Fruit fly (Drosophila melanogaster) whole organism, prepupa: ENCODE data around the gene CG7362.
A peak's percentile ranks its signal among the peaks of the same experiment; 100 is the strongest.

Experiments used
- CG6163 ChIP-seq: fragments of 200-800 bp; sonication (Bioruptor generic); IDR thresholded peaks from 3 replicates; pipeline ENCODE4 v1.3.6; 2022; ENCODE audit warnings: missing biosample characterization, missing genetic modification characterization
- Eip78C ChIP-seq: fragments of 200-800 bp; sonication (Bioruptor generic); peaks from one replicate; lab custom pipeline; 2016; ENCODE audit warnings: missing biosample characterization, missing genetic modification characterization
- Ets21C ChIP-seq: fragments of 200-800 bp; sonication (Bioruptor generic); optimal IDR thresholded peaks from 3 replicates; lab custom pipeline; 2016; ENCODE audit warnings: missing biosample characterization, missing genetic modification characterization
- fkh ChIP-seq: fragments of 200-800 bp; sonication (Bioruptor generic); optimal IDR thresholded peaks from 3 replicates; lab custom pipeline; 2017; ENCODE audit warnings: missing biosample characterization, mild to moderate bottlenecking, missing genetic modification characterization, moderate library complexity
- ss ChIP-seq, 2 experiments: fragments of 200-800 bp; sonication (Bioruptor generic); optimal IDR thresholded peaks; 2 replicates in 1 of 2; 3 replicates in 1 of 2; lab custom pipeline; 2017 to 2018; ENCODE audit warnings: mild to moderate bottlenecking in 2 of 2, missing biosample characterization in 2 of 2, missing genetic modification characterization in 2 of 2, moderate library complexity in 1 of 2
- vri ChIP-seq: fragments of 200-800 bp; sonication (Bioruptor generic); optimal IDR thresholded peaks from 3 replicates; lab custom pipeline; 2016; ENCODE audit warnings: missing biosample characterization, mild to moderate bottlenecking, missing genetic modification characterization

dm6 chr3R:14706860-14707259 lies 47.4 kb downstream of the CG7362 start:
- TF ChIP-seq CG6163 (GFP tag; lab: Robert Waterston, UW) = peak; percentile 84
- no peak for TF ChIP-seq fkh
- peak; percentile 93 for TF ChIP-seq Eip78C (GFP tag; lab: Kevin White, UChicago)
- TF ChIP-seq ss (GFP tag; optimal IDR thresholded peaks at IDR 0.05; lab: Kevin White, UChicago) = peak; percentile 2 to 25
- peak; percentile 14 for TF ChIP-seq vri (GFP tag; lab: Kevin White, UChicago)
- peak; percentile 64 for TF ChIP-seq Ets21C
